Worm (Caenorhabditis elegans) whole organism, L1 larva: Measurements from ENCODE around the gene snf-6.

Source experiments
- C16A3.4 ChIP-seq: fragments of 150-350 bp; optimal IDR thresholded peaks from 2 replicates; lab custom pipeline; 2014; ENCODE audit warnings: missing biosample characterization, missing genetic modification characterization
- C34B4.2 ChIP-seq: sonication (generic microtip); optimal IDR thresholded peaks from 2 replicates; lab custom pipeline; 2017; ENCODE audit warnings: mild to moderate bottlenecking, missing genetic modification characterization, missing compliant biosample characterization
- F16B12.6 ChIP-seq: fragments of 150-350 bp; optimal IDR thresholded peaks from 2 replicates; lab custom pipeline; 2014; ENCODE audit warnings: missing biosample characterization, missing genetic modification characterization
- Y116A8C.19 ChIP-seq: sonication (generic microtip); optimal IDR thresholded peaks from 2 replicates; lab custom pipeline; 2016; ENCODE audit warnings: missing compliant biosample characterization, missing genetic modification characterization, borderline replicate concordance
- alr-1 ChIP-seq: fragments of 200-800 bp; sonication (Bioruptor generic); optimal IDR thresholded peaks from 2 replicates; lab custom pipeline; 2018; ENCODE audit warnings: borderline replicate concordance, mild to moderate bottlenecking, missing genetic modification characterization, missing compliant biosample characterization
- aly-2 ChIP-seq: fragments of 150-350 bp; optimal IDR thresholded peaks from 2 replicates; lab custom pipeline; 2014; ENCODE audit warnings: missing biosample characterization, missing genetic modification characterization
- ama-1 ChIP-seq: fragments of 150-350 bp; optimal IDR thresholded peaks from 2 replicates; lab custom pipeline; 2014
- blmp-1 ChIP-seq: fragments of 150-350 bp; optimal IDR thresholded peaks from 2 replicates; lab custom pipeline; 2014; ENCODE audit warnings: missing biosample characterization, missing genetic modification characterization
- ceh-82 ChIP-seq, 3 experiments: fragments of 150-350 bp in 1 of 3; sonication (generic microtip) in 2 of 3; optimal IDR thresholded peaks; 2 replicates each; lab custom pipeline; 2014 to 2017; ENCODE audit warnings: missing biosample characterization in 3 of 3, missing genetic modification characterization in 3 of 3
- ces-1 ChIP-seq: fragments of 150-350 bp; optimal IDR thresholded peaks from 2 replicates; lab custom pipeline; 2014; ENCODE audit warnings: missing biosample characterization, missing genetic modification reagents, missing genetic modification characterization
- dpl-1 ChIP-seq, 3 experiments: fragments of 150-350 bp in 2 of 3; sonication (generic microtip) in 1 of 3; optimal IDR thresholded peaks; 2 replicates each; lab custom pipeline; 2014 to 2017; ENCODE audit warnings: missing biosample characterization in 3 of 3, missing genetic modification characterization in 3 of 3, missing genetic modification reagents in 3 of 3
- dsc-1 ChIP-seq: sonication (generic microtip); optimal IDR thresholded peaks from 2 replicates; lab custom pipeline; 2016; ENCODE audit warnings: mild to moderate bottlenecking, missing genetic modification characterization, missing compliant biosample characterization
- efl-1 ChIP-seq, 4 experiments: fragments of 150-350 bp; optimal IDR thresholded peaks in 3 of 4; peaks in 1 of 4; 1 replicate in 1 of 4; 2 replicates in 3 of 4; lab custom pipeline; 2014; ENCODE audit warnings: missing biosample characterization in 2 of 4, missing genetic modification characterization in 2 of 4, missing genetic modification reagents in 2 of 4
- egl-13 ChIP-seq: sonication (generic microtip); optimal IDR thresholded peaks from 2 replicates; lab custom pipeline; 2016; ENCODE audit warnings: missing genotype, missing genetic modification reagents, missing genetic modification characterization, missing compliant biosample characterization
- elt-2 ChIP-seq: sonication (generic microtip); optimal IDR thresholded peaks from 2 replicates; lab custom pipeline; 2016; ENCODE audit warnings: missing genetic modification characterization, mild to moderate bottlenecking, inconsistent platforms, missing compliant biosample characterization, missing genetic modification reagents
- elt-3 ChIP-seq, 6 experiments: fragments of 150-350 bp in 1 of 6; sonication (generic microtip); optimal IDR thresholded peaks; 2 replicates each; lab custom pipeline; 2017 to 2018; ENCODE audit warnings: missing biosample characterization in 6 of 6, missing genetic modification characterization in 6 of 6, inconsistent platforms in 1 of 6
- fkh-10 ChIP-seq: sonication (generic microtip); optimal IDR thresholded peaks from 2 replicates; lab custom pipeline; 2017; ENCODE audit warnings: missing biosample characterization, missing genetic modification reagents, missing genetic modification characterization
- fkh-4 ChIP-seq: sonication (generic microtip); optimal IDR thresholded peaks from 2 replicates; lab custom pipeline; 2016; ENCODE audit warnings: missing compliant biosample characterization, missing genetic modification characterization, borderline replicate concordance
- fos-1 ChIP-seq: fragments of 150-350 bp; optimal IDR thresholded peaks from 2 replicates; lab custom pipeline; 2014; ENCODE audit warnings: missing biosample characterization, missing genetic modification characterization
- hpl-2 ChIP-seq: fragments of 150-350 bp; optimal IDR thresholded peaks from 2 replicates; lab custom pipeline; 2014; ENCODE audit warnings: missing biosample characterization, missing genetic modification reagents, missing genetic modification characterization
- isw-1 ChIP-seq: fragments of 200-800 bp; sonication (Bioruptor generic); IDR thresholded peaks from 2 replicates; pipeline ENCODE4 v1.3.6; 2022; ENCODE audit warnings: missing genetic modification characterization, missing compliant biosample characterization
- lin-13 ChIP-seq: fragments of 150-350 bp; optimal IDR thresholded peaks from 2 replicates; lab custom pipeline; 2014; ENCODE audit warnings: missing biosample characterization, missing genetic modification reagents, missing genetic modification characterization
- lin-15B ChIP-seq: fragments of 150-350 bp; sonication (generic microtip); optimal IDR thresholded peaks from 3 replicates; lab custom pipeline; 2014; ENCODE audit warnings: missing biosample characterization, missing genetic modification characterization
- lin-35 ChIP-seq, 2 experiments: fragments of 150-350 bp; optimal IDR thresholded peaks; 2 replicates each; lab custom pipeline; 2014; ENCODE audit warnings: missing biosample characterization in 2 of 2, missing genetic modification characterization in 2 of 2, missing genetic modification reagents in 2 of 2
- lin-39 ChIP-seq: fragments of 150-350 bp; optimal IDR thresholded peaks from 2 replicates; lab custom pipeline; 2014; ENCODE audit warnings: missing biosample characterization, missing genetic modification reagents, missing genetic modification characterization
- mep-1 ChIP-seq: fragments of 150-350 bp; optimal IDR thresholded peaks from 2 replicates; lab custom pipeline; 2014; ENCODE audit warnings: missing biosample characterization, missing genetic modification characterization
- nhr-19 ChIP-seq: fragments of 200-800 bp; sonication (Bioruptor generic); conservative IDR thresholded peaks from 2 replicates; pipeline ENCODE4 v1.3.6; 2022; ENCODE audit warnings: missing genetic modification characterization, missing compliant biosample characterization
- nhr-20 ChIP-seq: sonication (generic microtip); optimal IDR thresholded peaks from 2 replicates; lab custom pipeline; 2016; ENCODE audit warnings: mild to moderate bottlenecking, missing genetic modification characterization, missing compliant biosample characterization
- nhr-28 ChIP-seq: fragments of 150-350 bp; optimal IDR thresholded peaks from 2 replicates; lab custom pipeline; 2014; ENCODE audit warnings: missing biosample characterization, missing genetic modification characterization
- nhr-71 ChIP-seq: sonication (generic microtip); optimal IDR thresholded peaks from 2 replicates; lab custom pipeline; 2016; ENCODE audit warnings: mild to moderate bottlenecking, missing genetic modification characterization, moderate library complexity, missing compliant biosample characterization
- nhr-77 ChIP-seq: fragments of 150-350 bp; optimal IDR thresholded peaks from 2 replicates; lab custom pipeline; 2014; ENCODE audit warnings: missing biosample characterization, missing genetic modification characterization
- nhr-84 ChIP-seq: sonication (generic microtip); optimal IDR thresholded peaks from 2 replicates; lab custom pipeline; 2017; ENCODE audit warnings: missing biosample characterization, missing genetic modification characterization
- nhr-85 ChIP-seq: sonication (generic microtip); peaks from one replicate; lab custom pipeline; 2016; ENCODE audit warnings: missing genetic modification characterization, inconsistent platforms, missing compliant biosample characterization
- pag-3 ChIP-seq: sonication (generic microtip); optimal IDR thresholded peaks from 2 replicates; lab custom pipeline; 2017; ENCODE audit warnings: missing genetic modification characterization, mild to moderate bottlenecking, missing compliant biosample characterization, antibody characterized with exemption, borderline replicate concordance; ENCODE audit not compliant: insufficient read depth
- snpc-4 ChIP-seq: fragments of 150-350 bp; optimal IDR thresholded peaks from 2 replicates; lab custom pipeline; 2014; ENCODE audit warnings: missing biosample characterization, missing genetic modification characterization
- sox-4 ChIP-seq: sonication (generic microtip); optimal IDR thresholded peaks from 2 replicates; lab custom pipeline; 2016; ENCODE audit warnings: missing genetic modification characterization, missing compliant biosample characterization
- swsn-7 ChIP-seq: sonication (generic microtip); optimal IDR thresholded peaks from 2 replicates; lab custom pipeline; 2016; ENCODE audit warnings: missing genetic modification characterization, missing compliant biosample characterization
- tbx-2 ChIP-seq: sonication (generic microtip); optimal IDR thresholded peaks from 2 replicates; lab custom pipeline; 2016; ENCODE audit warnings: missing genetic modification characterization, missing compliant biosample characterization
- unc-130 ChIP-seq: fragments of 150-350 bp; optimal IDR thresholded peaks from 2 replicates; lab custom pipeline; 2017; ENCODE audit warnings: missing biosample characterization, missing genetic modification characterization, inconsistent platforms
- unc-98 ChIP-seq: fragments of 200-800 bp; sonication (Bioruptor generic); IDR thresholded peaks from 2 replicates; pipeline ENCODE4 v1.3.6; 2022; ENCODE audit warnings: missing genetic modification characterization, missing compliant biosample characterization
- vab-15 ChIP-seq: sonication (generic microtip); optimal IDR thresholded peaks from 2 replicates; lab custom pipeline; 2017; ENCODE audit warnings: missing genotype, mild to moderate bottlenecking, missing genetic modification characterization, missing compliant biosample characterization
- zag-1 ChIP-seq: fragments of 150-350 bp; optimal IDR thresholded peaks from 2 replicates; lab custom pipeline; 2014; ENCODE audit warnings: missing biosample characterization, missing genetic modification characterization
- ztf-11 ChIP-seq, 2 experiments: sonication (generic microtip); optimal IDR thresholded peaks; 2 replicates each; lab custom pipeline; 2016 to 2017; ENCODE audit warnings: missing genetic modification characterization in 2 of 2, missing biosample characterization in 1 of 2, missing compliant biosample characterization in 1 of 2
- ztf-4 ChIP-seq: fragments of 150-350 bp; optimal IDR thresholded peaks from 2 replicates; lab custom pipeline; 2014; ENCODE audit warnings: missing biosample characterization, missing genetic modification characterization

Gene snf-6

ce11 chrIII:1540100-1540695 is 7.6 kb upstream of the snf-6 start, which contains the start of the genes Y67D2.5 and cisd-3.2 (continued):
- no peak for TF ChIP-seq C34B4.2 (tag; lab: Kevin White, UChicago)
- no peak for TF ChIP-seq unc-130 (tag; lab: Kevin White, UChicago)
- no peak for TF ChIP-seq sox-4
- peak; percentile 43 for TF ChIP-seq dsc-1 (tag; lab: Kevin White, UChicago)
- peak; percentile 21; the same call in 1 of the 2 replicates for TF ChIP-seq isw-1 (GFP tag; lab: Robert Waterston, UW)
- peak; percentile 35 for TF ChIP-seq fkh-4 (tag; lab: Kevin White, UChicago)

ce11 chrIII:1539366-1539765 is 6.7 kb upstream of the snf-6 start:
- TF ChIP-seq nhr-19 (no peak), nhr-20 (no peak), efl-1 (optimal IDR thresholded peaks at IDR 0.05; lab: Kevin White, UChicago) (no peak), efl-1 (GFP tag; optimal IDR thresholded peaks at IDR 0.05 in 1 of 2; lab: Kevin White, UChicago) (no peak), hpl-2 (GFP tag; lab: Kevin White, UChicago) (no peak), vab-15 (no peak), pag-3 (tag; lab: Kevin White, UChicago) (no peak), nhr-84 (tag; lab: Kevin White, UChicago) (no peak), ztf-4 (tag; lab: Kevin White, UChicago) (no peak), aly-2 (tag; lab: Kevin White, UChicago) (no peak), mep-1 (tag; lab: Kevin White, UChicago) (no peak)

- no peak for TF ChIP-seq Y116A8C.19 (tag; lab: Kevin White, UChicago)
- TF ChIP-seq efl-1 (optimal IDR thresholded peaks at IDR 0.05; lab: Kevin White, UChicago), result no peak
- TF ChIP-seq efl-1 (GFP tag; optimal IDR thresholded peaks at IDR 0.05 in 1 of 2; lab: Kevin White, UChicago), result peak; percentile 8 to 45
- TF ChIP-seq ces-1, result no peak
Observed at ce11 chrIII:1534431-1534830, 1.8 kb upstream of the snf-6 start.

ce11 chrIII:1533615-1534014 is 988 bp upstream of the snf-6 start, which contains the start of gene mtg-1:
Gene mtg-1 (plus strand): TSS chrIII:1533774.
- peak; percentile 3 for TF ChIP-seq lin-39
- no peak for TF ChIP-seq nhr-28
- TF ChIP-seq elt-2, result no peak
- TF ChIP-seq lin-13, result peak; percentile 47
- TF ChIP-seq snpc-4 (tag; lab: Kevin White, UChicago), result no peak
- TF ChIP-seq Y116A8C.19 (tag; lab: Kevin White, UChicago), result no peak
- TF ChIP-seq nhr-71, result no peak
- no peak for TF ChIP-seq elt-3 (tag; optimal IDR thresholded peaks at IDR 0.05; lab: Kevin White, UChicago)
- peak; percentile 34 for TF ChIP-seq F16B12.6 (tag; lab: Kevin White, UChicago)
- TF ChIP-seq C16A3.4, result peak; percentile 49
- no peak for TF ChIP-seq alr-1
- peak; percentile 7 for TF ChIP-seq fkh-10 (GFP tag; lab: Kevin White, UChicago)
- TF ChIP-seq sox-4, result no peak
- TF ChIP-seq egl-13, result no peak
- peak; percentile 55 to 67 (median 60) for TF ChIP-seq dpl-1 (GFP tag; optimal IDR thresholded peaks at IDR 0.05; lab: Kevin White, UChicago)
- TF ChIP-seq isw-1 (GFP tag; lab: Robert Waterston, UW), result peak; percentile 21
- peak; percentile 53 for TF ChIP-seq nhr-85 (tag; lab: Kevin White, UChicago)
- TF ChIP-seq swsn-7 (tag; lab: Kevin White, UChicago), result peak; percentile 33
- no peak for TF ChIP-seq zag-1 (tag; lab: Kevin White, UChicago)
- TF ChIP-seq lin-15B (tag; lab: Kevin White, UChicago), result peak; percentile 56
- TF ChIP-seq ama-1 (lab: Kevin White, UChicago), result no peak
- TF ChIP-seq blmp-1 (tag; lab: Kevin White, UChicago), result peak; percentile 7
- no peak for TF ChIP-seq fos-1 (tag; lab: Kevin White, UChicago)
- TF ChIP-seq tbx-2, result no peak
- peak; percentile 69 for TF ChIP-seq unc-130 (tag; lab: Kevin White, UChicago)
- TF ChIP-seq lin-35 (GFP tag; optimal IDR thresholded peaks at IDR 0.05; lab: Kevin White, UChicago), result peak; percentile 36 to 48
- TF ChIP-seq mep-1 (tag; lab: Kevin White, UChicago), result peak; percentile 66
- TF ChIP-seq fkh-4 (tag; lab: Kevin White, UChicago), result no peak
- peak; percentile 27 for TF ChIP-seq nhr-20
- 0 out of 2 replicates have a peak, but pooled peaks have one; percentile 0 for TF ChIP-seq unc-98 (GFP tag; lab: Robert Waterston, UW)
- peak; percentile 16 to 43 (median 32) for TF ChIP-seq ceh-82 (tag; optimal IDR thresholded peaks at IDR 0.05; lab: Kevin White, UChicago)
- no peak for TF ChIP-seq ztf-11 (tag; optimal IDR thresholded peaks at IDR 0.05; lab: Kevin White, UChicago)
- TF ChIP-seq ces-1, result no peak
- TF ChIP-seq nhr-77, result no peak
